Fruit fly (Drosophila melanogaster): ENCODE measurements around the gene CG12011.

The CG12011 gene

DNA sequence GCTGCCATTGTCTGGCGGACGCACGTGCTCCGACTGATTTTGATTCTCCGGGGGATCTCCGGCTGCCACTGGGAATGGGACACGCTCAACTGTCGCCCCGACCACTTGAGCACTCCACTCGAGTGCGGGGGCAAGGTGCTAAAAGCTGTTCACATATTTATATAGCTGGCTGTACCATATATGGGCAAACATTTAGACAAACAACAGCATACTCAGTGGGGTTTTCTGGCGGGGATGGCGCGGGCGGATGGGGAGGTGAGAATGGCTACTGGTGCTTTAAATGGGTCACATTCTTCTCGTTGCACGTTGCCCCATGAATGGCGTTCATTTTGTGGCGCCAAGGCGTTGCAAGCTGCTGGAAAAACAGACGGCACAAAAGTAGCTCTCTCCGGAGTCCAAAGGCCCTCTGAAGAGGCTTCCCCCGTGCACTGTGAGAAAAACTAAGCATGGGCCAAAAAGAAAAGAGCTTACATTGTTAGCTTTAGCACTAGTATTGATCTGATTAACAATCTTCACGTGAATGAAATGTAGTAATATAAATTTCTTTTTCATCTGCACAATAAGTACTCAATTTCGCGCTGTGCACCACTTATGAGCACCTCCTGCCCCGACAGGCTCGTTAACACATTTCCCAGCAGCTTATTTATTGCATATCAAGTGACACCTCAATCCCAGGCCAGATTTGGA lies 3.5 kb upstream of the CG12011 start (continued):
- TF ChIP-seq CG16779 (GFP tag; IDR thresholded peaks at IDR 0.05) (no peak), fu2 (GFP tag; optimal IDR thresholded peaks at IDR 0.05) (no peak), CrebB (tag; optimal IDR thresholded peaks at IDR 0.05) (no peak), Neu2 (GFP tag; optimal IDR thresholded peaks at IDR 0.05; ENCODE audit: borderline replicate concordance) (no peak), CG4328 (GFP tag; optimal IDR thresholded peaks at IDR 0.05) (peak; percentile 42), gsb-n (tag; optimal IDR thresholded peaks at IDR 0.05) (no peak), CG43689 (GFP tag; IDR thresholded peaks at IDR 0.05) (no peak), CG11695 (GFP tag; IDR thresholded peaks at IDR 0.05) (no peak), crc (GFP tag; optimal IDR thresholded peaks at IDR 0.05) (no peak), CG13287 (GFP tag; IDR thresholded peaks at IDR 0.05; ENCODE audit: partially characterized antibody) (no peak), CG4404 (GFP tag; IDR thresholded peaks at IDR 0.05) (no peak), Spps (tag; optimal IDR thresholded peaks at IDR 0.05) (peak; percentile 19), kni (GFP tag; optimal IDR thresholded peaks at IDR 0.05) (peak; percentile 74), CG10366 (GFP tag; IDR thresholded peaks at IDR 0.05) (no peak), CG1647 (GFP tag; optimal IDR thresholded peaks at IDR 0.05) (no peak), CG17328 (GFP tag; IDR thresholded peaks at IDR 0.05) (peak; percentile 50), eyg (GFP tag; optimal IDR thresholded peaks at IDR 0.05) (no peak), ewg (GFP tag; optimal IDR thresholded peaks at IDR 0.05) (peak; percentile 6), sob (GFP tag; IDR thresholded peaks at IDR 0.05) (0 out of 2 replicates have a peak, but pooled peaks have one; percentile 10), tap (tag; optimal IDR thresholded peaks at IDR 0.05) (no peak), crp (GFP tag; optimal IDR thresholded peaks at IDR 0.05) (no peak), CG3847 (GFP tag; IDR thresholded peaks at IDR 0.05) (0 out of 2 replicates have a peak, but pooled peaks have one; percentile 1), ham (GFP tag; IDR thresholded peaks at IDR 0.05) (no peak), esg (GFP tag; conservative IDR thresholded peaks at IDR 0.05) (no peak), Ssrp (tag; optimal IDR thresholded peaks at IDR 0.05) (peak; percentile 26), CG5245 (GFP tag; optimal IDR thresholded peaks at IDR 0.05) (peak; percentile 22), seq (GFP tag; IDR thresholded peaks at IDR 0.05) (peak; percentile 50; the same call in 1 of the 2 replicates), Mad (GFP tag; optimal IDR thresholded peaks at IDR 0.05) (no peak), Hand (GFP tag; optimal IDR thresholded peaks at IDR 0.05) (no peak), CG7556 (GFP tag; optimal IDR thresholded peaks at IDR 0.05) (peak; percentile 8), CG12769 (tag; optimal IDR thresholded peaks at IDR 0.05) (no peak), Adf1 (GFP tag; IDR thresholded peaks at IDR 0.05) (no peak), gt (GFP tag; IDR thresholded peaks at IDR 0.05) (peak; percentile 30; the same call in 1 of the 2 replicates), ranshi (GFP tag; IDR thresholded peaks at IDR 0.05) (no peak), CG1602 (GFP tag; optimal IDR thresholded peaks at IDR 0.05) (no peak), CG5180 (GFP tag; optimal IDR thresholded peaks at IDR 0.05) (peak; percentile 39), HLHmδ (GFP tag; optimal IDR thresholded peaks at IDR 0.05) (peak; percentile 73), ara (GFP tag; IDR thresholded peaks at IDR 0.05) (no peak), chinmo (GFP tag; IDR thresholded peaks at IDR 0.05; ENCODE audit: partially characterized antibody) (no peak), CG31388 (GFP tag; optimal IDR thresholded peaks at IDR 0.05) (no peak), row (GFP tag; IDR thresholded peaks at IDR 0.05) (peak; percentile 52), bowl (GFP tag; IDR thresholded peaks at IDR 0.05) (no peak), CG15269 (tag; optimal IDR thresholded peaks at IDR 0.05) (no peak), sisA (GFP tag; IDR thresholded peaks at IDR 0.05) (peak; percentile 71), kay (GFP tag; optimal IDR thresholded peaks at IDR 0.05) (peak; percentile 9), CG42726 (GFP tag; IDR thresholded peaks at IDR 0.05; ENCODE audit: partially characterized antibody) (no peak), NK7.1 (GFP tag; optimal IDR thresholded peaks at IDR 0.05) (no peak), Asciz (GFP tag; optimal IDR thresholded peaks at IDR 0.05) (peak; percentile 58), Dp (GFP tag; optimal IDR thresholded peaks at IDR 0.05) (no peak), slou (GFP tag; optimal IDR thresholded peaks at IDR 0.05) (no peak)
